Fruit fly (Drosophila melanogaster): ENCODE results near the gene Ifrd1.

Gene Ifrd1

dm6 chr2L:2855204-2855768 lies 19.0 kb downstream of the Ifrd1 start:
- TF ChIP-seq CG17801 (GFP tag; optimal IDR thresholded peaks at IDR 0.05; ENCODE audit: partially characterized antibody), result no peak

dm6 chr2L:2851589-2851988 lies 22.7 kb downstream of the Ifrd1 start:
- no peak for TF ChIP-seq CG17801 (GFP tag; optimal IDR thresholded peaks at IDR 0.05; ENCODE audit: partially characterized antibody)

dm6 chr2L:2847112-2847682 lies 27.1 kb downstream of the Ifrd1 start, which contains the start of the genes CG3117 and CG2983:
Gene CG3117, minus strand, starts transcription at chr2L:2847212.
Gene CG2983, plus strand, starts transcription at chr2L:2847632.
- TF ChIP-seq CG17801 (GFP tag; optimal IDR thresholded peaks at IDR 0.05; ENCODE audit: partially characterized antibody), result no peak

dm6 chr2L:2845634-2846033 lies 28.7 kb downstream of the Ifrd1 start, which contains the start of gene CG18557:
Gene CG18557, minus strand, starts transcription at chr2L:2845734.
- TF ChIP-seq CG17801 (GFP tag; optimal IDR thresholded peaks at IDR 0.05; ENCODE audit: partially characterized antibody), result no peak

dm6 chr2L:2844413-2844812 lies 29.9 kb downstream of the Ifrd1 start, which contains the start of gene CG18558:
Gene CG18558, minus strand, starts transcription at chr2L:2844513.
- TF ChIP-seq CG17801 (GFP tag; optimal IDR thresholded peaks at IDR 0.05; ENCODE audit: partially characterized antibody), result no peak

dm6 chr2L:2840311-2840710 lies 34.0 kb downstream of the Ifrd1 start:
- no peak for TF ChIP-seq CG17801 (GFP tag; optimal IDR thresholded peaks at IDR 0.05; ENCODE audit: partially characterized antibody)

dm6 chr2L:2839850-2840249 lies 34.4 kb downstream of the Ifrd1 start, which contains the start of gene CG2975:
Gene CG2975, plus strand, starts transcription at chr2L:2840124.
- no peak for TF ChIP-seq CG17801 (GFP tag; optimal IDR thresholded peaks at IDR 0.05; ENCODE audit: partially characterized antibody)

- no peak for TF ChIP-seq CG17801 (GFP tag; optimal IDR thresholded peaks at IDR 0.05; ENCODE audit: partially characterized antibody)
Measured at dm6 chr2L:2837742-2838461, 36.4 kb downstream of the Ifrd1 start, which contains the start of the genes CG3119 and Cpr23B. Gene CG3119, minus strand, starts transcription at chr2L:2837833. Gene Cpr23B, plus strand, starts transcription at chr2L:2838411.

- TF ChIP-seq CG17801 (GFP tag; optimal IDR thresholded peaks at IDR 0.05; ENCODE audit: partially characterized antibody), result peak; percentile 49
Measured at dm6 chr2L:2830341-2830800, 43.9 kb downstream of the Ifrd1 start.

- TF ChIP-seq CG17801 (GFP tag; optimal IDR thresholded peaks at IDR 0.05; ENCODE audit: partially characterized antibody), result no peak
Measured at dm6 chr2L:2829637-2830340, 44.5 kb downstream of the Ifrd1 start, which contains the start of gene Duox. Gene Duox, minus strand, starts transcription at chr2L:2830248.

dm6 chr2L:2825406-2825805 lies 48.9 kb downstream of the Ifrd1 start, which contains the start of gene CG3123:
Gene CG3123, minus strand, starts transcription at chr2L:2825506.
- no peak for TF ChIP-seq CG17801 (GFP tag; optimal IDR thresholded peaks at IDR 0.05; ENCODE audit: partially characterized antibody)
